Worm (Caenorhabditis elegans) whole organism, L4/young adult: ENCODE data around the gene F59A1.6.

ENCODE experiments used
- W03F9.2 ChIP-seq: fragments of 150-350 bp; optimal IDR thresholded peaks from 2 replicates; lab custom pipeline; 2014; ENCODE audit warnings: missing biosample characterization, missing genetic modification characterization
- dao-5 ChIP-seq: sonication (generic microtip); optimal IDR thresholded peaks from 2 replicates; lab custom pipeline; 2016; ENCODE audit warnings: missing genotype, missing genetic modification characterization, moderate library complexity, missing compliant biosample characterization
- him-1 ChIP-seq: sonication (generic microtip); optimal IDR thresholded peaks from 2 replicates; lab custom pipeline; 2016; ENCODE audit warnings: missing genotype, missing genetic modification reagents, missing genetic modification characterization, missing compliant biosample characterization

The F59A1.6 gene

DNA sequence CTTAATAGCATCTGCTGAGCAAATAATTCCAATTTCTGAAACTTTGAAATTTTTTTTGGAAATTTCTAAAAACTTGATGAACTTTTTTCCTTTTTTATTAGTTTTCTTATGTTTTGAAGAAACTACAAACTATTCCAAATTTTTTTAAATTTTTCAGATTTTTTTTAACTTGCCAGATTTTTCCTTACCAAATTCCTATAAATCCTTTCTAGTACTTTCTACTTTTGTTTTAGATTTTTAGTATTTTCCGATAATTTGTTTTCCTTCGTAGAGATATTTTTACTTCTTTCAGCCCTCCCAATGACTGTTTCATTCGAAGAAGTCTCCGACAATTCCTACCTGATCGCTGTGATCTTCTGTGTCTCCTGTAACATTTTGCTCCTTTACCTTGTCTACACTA is 33.7 kb downstream of the F59A1.6 start, which contains the start of gene str-77:
Gene str-77, plus strand, starts transcription at position 301 of the 400 bp plus-strand sequence.
- no peak for TF ChIP-seq him-1 (tag; lab: Kevin White, UChicago)
- TF ChIP-seq W03F9.2 (tag; lab: Kevin White, UChicago): no peak
- TF ChIP-seq dao-5: no peak

DNA sequence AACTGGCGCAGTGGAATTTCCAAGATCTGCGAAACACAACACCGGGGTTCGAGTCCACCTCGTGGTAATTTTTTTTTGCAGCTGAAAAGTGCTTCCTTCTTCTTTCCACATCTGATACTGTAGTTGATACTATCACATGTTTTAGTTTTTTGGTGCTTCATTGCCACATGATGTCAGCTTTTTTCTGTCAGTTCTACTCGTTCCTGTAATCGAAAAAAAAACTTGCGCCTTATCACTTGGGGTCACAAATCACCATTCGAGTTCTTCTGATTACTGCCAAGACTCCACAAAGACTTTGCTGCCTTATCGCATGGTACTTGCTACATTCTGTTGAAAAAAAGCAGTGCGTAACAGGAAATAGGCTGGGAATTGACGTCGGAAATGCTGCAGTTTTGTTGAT is 36.8 kb downstream of the F59A1.6 start:
- TF ChIP-seq dao-5 (no peak), W03F9.2 (tag; lab: Kevin White, UChicago) (no peak), him-1 (tag; lab: Kevin White, UChicago) (no peak)

DNA sequence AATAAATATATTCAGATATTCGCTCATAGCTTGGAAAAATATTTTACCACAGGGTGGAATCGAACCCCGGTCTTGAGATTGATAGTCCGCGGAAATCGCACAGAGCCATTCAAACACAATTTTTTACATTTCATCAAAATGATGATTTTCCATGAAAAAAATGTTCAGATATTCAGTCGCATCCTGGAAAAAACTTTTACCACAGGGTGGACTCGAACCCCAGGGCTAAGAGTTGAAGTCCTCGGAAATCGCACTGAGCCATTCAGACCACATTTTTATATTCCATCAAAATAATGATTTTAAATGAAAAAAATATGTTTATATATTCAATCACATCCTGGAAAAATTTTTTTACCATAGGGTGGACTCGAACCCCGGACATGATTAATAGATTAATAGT is 37.6 kb downstream of the F59A1.6 start:
- no peak for TF ChIP-seq W03F9.2 (tag; lab: Kevin White, UChicago)
- no peak for TF ChIP-seq dao-5
- no peak for TF ChIP-seq him-1 (tag; lab: Kevin White, UChicago)

- TF ChIP-seq him-1 (tag; lab: Kevin White, UChicago): no peak
- TF ChIP-seq W03F9.2 (tag; lab: Kevin White, UChicago): no peak
- TF ChIP-seq dao-5: no peak
These were observed 38.3 kb downstream of the F59A1.6 start for ce11 chrV:17723142-17723781.

- TF ChIP-seq W03F9.2 (tag; lab: Kevin White, UChicago) (no peak), him-1 (tag; lab: Kevin White, UChicago) (no peak), dao-5 (no peak)
These were observed 39.8 kb downstream of the F59A1.6 start, which contains the start of gene fat-5 for ce11 chrV:17724704-17725103. Gene fat-5 (plus strand): TSS chrV:17725004.

- TF ChIP-seq him-1 (tag; lab: Kevin White, UChicago): no peak
- TF ChIP-seq W03F9.2 (tag; lab: Kevin White, UChicago): no peak
- TF ChIP-seq dao-5: no peak
These were observed 43.4 kb downstream of the F59A1.6 start for ce11 chrV:17728336-17728735.

ce11 chrV:17728757-17729156 is 43.8 kb downstream of the F59A1.6 start:
- TF ChIP-seq W03F9.2 (tag; lab: Kevin White, UChicago) (no peak), dao-5 (no peak)

ce11 chrV:17732516-17732915 is 47.6 kb downstream of the F59A1.6 start, which contains the start of gene twk-42:
Gene twk-42 (minus strand): TSS chrV:17732616.
- TF ChIP-seq W03F9.2 (tag; lab: Kevin White, UChicago) (no peak), him-1 (tag; lab: Kevin White, UChicago) (no peak), dao-5 (no peak)
